Worm (Caenorhabditis elegans) whole organism, midembryonic: Measurements from ENCODE around the gene pes-10.

Experiments used
- T22C8.4 ChIP-seq: fragments of 200-800 bp; sonication (Bioruptor generic); IDR thresholded peaks from 2 replicates; pipeline ENCODE4 v1.3.6; 2022; ENCODE audit warnings: missing genetic modification characterization, missing compliant biosample characterization
- cog-1 ChIP-seq: sonication (generic microtip); optimal IDR thresholded peaks from 2 replicates; lab custom pipeline; 2016; ENCODE audit warnings: missing genetic modification characterization, missing compliant biosample characterization
- flt-1 ChIP-seq: fragments of 200-800 bp; sonication (Bioruptor generic); IDR thresholded peaks from 2 replicates; pipeline ENCODE4 v1.3.6; 2022; ENCODE audit warnings: missing genetic modification characterization, missing compliant biosample characterization
- klf-2 ChIP-seq: fragments of 200-800 bp; sonication (Bioruptor generic); conservative IDR thresholded peaks from 2 replicates; pipeline ENCODE4 v1.3.6; 2022; ENCODE audit warnings: missing genetic modification reagents, missing genetic modification characterization, missing compliant biosample characterization
- med-1 ChIP-seq: sonication (generic microtip); optimal IDR thresholded peaks from 2 replicates; lab custom pipeline; 2017; ENCODE audit warnings: missing genetic modification characterization, mild to moderate bottlenecking, missing compliant biosample characterization, antibody characterized with exemption, missing genetic modification reagents; ENCODE audit not compliant: insufficient read depth
- ref-1 ChIP-seq: fragments of 200-800 bp; sonication (Bioruptor generic); conservative IDR thresholded peaks from 2 replicates; pipeline ENCODE4 v1.3.6; 2022; ENCODE audit warnings: missing genetic modification reagents, missing genetic modification characterization, missing compliant biosample characterization
- tab-1 ChIP-seq: fragments of 200-800 bp; sonication (Bioruptor generic); IDR thresholded peaks from 2 replicates; pipeline ENCODE4 v1.3.6; 2022; ENCODE audit warnings: missing genetic modification characterization, missing compliant biosample characterization
- ztf-23 ChIP-seq: fragments of 200-800 bp; sonication (Bioruptor generic); IDR thresholded peaks from 2 replicates; pipeline ENCODE4 v1.3.6; 2022; ENCODE audit warnings: missing genetic modification reagents, missing genetic modification characterization, missing compliant biosample characterization
- ztf-29 ChIP-seq: fragments of 200-800 bp; sonication (Bioruptor generic); IDR thresholded peaks from 2 replicates; pipeline ENCODE4 v1.3.6; 2022; ENCODE audit warnings: missing genetic modification reagents, missing genetic modification characterization, missing compliant biosample characterization

The pes-10 gene

DNA sequence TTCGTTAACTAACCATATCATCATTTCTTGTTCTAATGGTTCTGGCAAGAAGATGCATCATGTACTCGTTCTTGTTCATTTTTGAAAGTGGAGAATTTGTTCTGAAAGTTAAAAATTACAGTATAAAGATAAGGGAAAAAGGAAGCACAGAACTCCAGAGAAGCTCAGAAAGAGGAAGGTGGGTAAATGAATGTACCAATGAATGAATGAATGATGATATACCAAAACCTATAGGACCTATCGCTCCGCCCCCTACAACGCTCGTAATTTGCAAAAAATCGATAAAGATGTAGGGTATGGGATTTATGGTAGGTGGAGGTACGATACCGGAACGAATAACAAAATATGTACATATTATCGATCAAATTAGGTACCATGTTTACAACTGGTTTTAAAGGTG lies at the start of gene pes-10:
Gene pes-10, minus strand, starts transcription at position 101 of the 400 bp plus-strand sequence.
- TF ChIP-seq ref-1 (no peak), ztf-23 (GFP tag; lab: Robert Waterston, UW) (no peak), T22C8.4 (GFP tag; lab: Robert Waterston, UW) (no peak), ztf-29 (no peak)

DNA sequence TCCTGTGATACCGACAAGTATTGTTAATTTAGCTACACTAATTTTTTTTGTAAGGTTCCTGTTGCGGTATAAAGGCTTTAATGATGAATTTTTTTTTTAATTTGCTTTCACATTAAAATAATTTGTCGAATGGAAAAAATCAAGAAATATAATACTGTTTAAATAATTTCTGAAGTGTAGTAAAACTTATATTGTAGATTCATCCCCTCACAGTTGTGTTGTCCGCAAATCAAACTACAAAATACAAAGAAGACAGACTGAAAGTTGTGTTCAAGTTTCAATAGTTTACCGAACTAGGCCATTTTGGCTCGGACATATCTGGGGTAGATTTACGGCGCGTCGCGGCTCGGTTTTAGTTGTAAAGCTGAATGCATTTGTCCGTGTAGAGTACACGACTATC lies 49.7 kb upstream of the pes-10 start:
- no peak for TF ChIP-seq tab-1 (GFP tag; lab: Robert Waterston, UW)
- TF ChIP-seq ztf-29: no peak
- no peak for TF ChIP-seq ref-1
- no peak for TF ChIP-seq ztf-23 (GFP tag; lab: Robert Waterston, UW)
- TF ChIP-seq med-1 (GFP tag; lab: Kevin White, UChicago): no peak
- TF ChIP-seq klf-2 (GFP tag; lab: Robert Waterston, UW): no peak
- no peak for TF ChIP-seq cog-1
- TF ChIP-seq T22C8.4 (GFP tag; lab: Robert Waterston, UW): no peak
- TF ChIP-seq flt-1 (GFP tag; lab: Robert Waterston, UW): no peak

DNA sequence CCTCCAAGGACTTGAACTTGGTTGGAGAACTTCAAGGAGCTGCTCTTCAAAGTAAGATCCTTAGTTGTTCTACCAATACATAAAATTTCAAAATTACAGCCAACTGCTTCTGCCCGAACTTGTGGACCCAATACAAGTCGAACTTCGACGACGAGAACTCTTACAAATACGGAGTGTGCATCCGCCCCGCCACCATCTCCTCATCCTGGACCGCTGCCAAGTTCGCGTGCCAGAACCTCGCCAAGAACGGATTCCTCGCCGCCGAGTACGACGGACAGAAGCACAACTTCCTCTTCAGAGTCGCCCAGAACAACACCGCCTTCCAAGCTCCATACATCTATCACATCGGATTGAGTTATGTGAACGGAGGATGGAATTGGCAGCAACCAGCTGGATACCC lies 49.0 kb upstream of the pes-10 start:
- TF ChIP-seq ref-1: no peak
- TF ChIP-seq T22C8.4 (GFP tag; lab: Robert Waterston, UW): no peak
- TF ChIP-seq cog-1: no peak
- no peak for TF ChIP-seq ztf-23 (GFP tag; lab: Robert Waterston, UW)
- no peak for TF ChIP-seq med-1 (GFP tag; lab: Kevin White, UChicago)

DNA sequence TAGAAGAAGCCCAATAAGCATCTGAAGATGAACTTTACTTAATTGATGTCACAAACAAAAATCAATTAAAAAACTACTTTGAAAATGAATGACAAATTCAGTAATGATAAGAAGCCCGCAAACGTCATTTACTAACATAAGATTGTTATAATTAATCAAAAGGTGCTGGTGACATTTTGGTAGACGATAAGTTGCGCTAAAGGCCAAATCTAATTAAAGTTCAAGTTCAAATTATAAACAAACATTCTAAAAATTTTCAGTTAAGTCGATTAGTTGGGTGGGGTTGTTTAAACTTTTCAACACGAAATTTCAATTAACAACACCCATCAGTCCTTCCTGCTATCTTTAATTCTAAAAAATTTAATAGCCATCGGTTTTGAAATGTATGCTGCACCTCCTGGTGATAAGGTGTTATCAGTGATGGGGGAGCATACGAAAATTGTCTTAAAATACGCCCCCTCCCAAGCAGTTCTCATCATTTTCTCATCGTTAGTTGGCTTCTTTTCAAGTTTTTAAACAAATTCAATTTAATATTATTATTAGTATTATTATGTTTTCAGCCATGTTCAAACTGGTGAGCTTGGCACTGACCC lies 47.5 kb upstream of the pes-10 start, which contains the start of the genes clec-62 and clec-63:
Gene clec-62, minus strand, starts transcription at position 51 of the 593 bp plus-strand sequence.
Gene clec-63, plus strand, starts transcription at position 561 of the 593 bp plus-strand sequence.
- TF ChIP-seq ref-1 (no peak), klf-2 (GFP tag; lab: Robert Waterston, UW) (no peak), med-1 (GFP tag; lab: Kevin White, UChicago) (no peak), flt-1 (GFP tag; lab: Robert Waterston, UW) (no peak)

DNA sequence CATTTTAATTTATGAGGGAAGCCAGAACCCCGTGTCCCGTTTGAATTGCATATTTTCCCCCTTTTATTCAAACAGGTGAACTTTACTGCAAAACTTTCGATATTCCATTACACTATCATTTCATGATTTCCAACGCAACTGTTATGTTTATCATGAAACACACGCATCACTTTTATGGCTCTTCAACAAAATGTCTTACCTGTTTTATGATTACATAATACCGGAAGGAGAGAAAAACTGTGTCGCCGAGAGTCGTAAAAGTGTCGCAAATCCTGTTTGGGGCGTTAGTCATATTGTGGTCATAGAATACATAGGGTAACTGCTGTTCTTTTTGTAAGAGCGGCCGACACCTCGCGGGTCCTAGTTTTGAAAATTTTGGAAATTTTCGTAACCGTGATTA lies 44.8 kb upstream of the pes-10 start:
- TF ChIP-seq ztf-29 (no peak), ztf-23 (GFP tag; lab: Robert Waterston, UW) (no peak), flt-1 (GFP tag; lab: Robert Waterston, UW) (no peak), tab-1 (GFP tag; lab: Robert Waterston, UW) (no peak), med-1 (GFP tag; lab: Kevin White, UChicago) (no peak), klf-2 (GFP tag; lab: Robert Waterston, UW) (no peak), cog-1 (no peak), ref-1 (no peak), T22C8.4 (GFP tag; lab: Robert Waterston, UW) (no peak)

DNA sequence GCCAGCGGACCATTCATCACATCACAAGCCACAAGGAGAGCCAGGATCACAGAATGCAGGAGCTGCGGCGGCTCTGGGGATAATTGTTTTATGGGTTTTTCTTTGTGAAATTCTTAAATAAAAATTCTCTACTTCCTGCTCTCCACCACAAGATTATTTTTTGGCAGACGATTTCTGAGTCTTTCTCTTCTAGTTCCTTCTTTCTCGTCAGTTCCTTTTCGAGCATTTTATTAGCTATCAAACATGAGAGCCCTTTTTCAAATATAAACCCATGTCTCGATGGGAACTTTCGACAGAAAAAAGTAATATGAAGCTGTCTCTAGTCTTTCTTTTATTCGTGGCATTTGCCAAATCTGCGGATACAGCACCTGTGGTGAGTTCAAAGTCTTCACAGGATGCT lies 40.8 kb upstream of the pes-10 start, which contains the start of gene F35C5.3:
Gene F35C5.3, plus strand, starts transcription at position 301 of the 400 bp plus-strand sequence.
- TF ChIP-seq T22C8.4 (GFP tag; lab: Robert Waterston, UW) (no peak), ztf-23 (GFP tag; lab: Robert Waterston, UW) (no peak), ref-1 (no peak), klf-2 (GFP tag; lab: Robert Waterston, UW) (no peak), med-1 (GFP tag; lab: Kevin White, UChicago) (no peak), tab-1 (GFP tag; lab: Robert Waterston, UW) (no peak), cog-1 (no peak), flt-1 (GFP tag; lab: Robert Waterston, UW) (no peak), ztf-29 (no peak)

DNA sequence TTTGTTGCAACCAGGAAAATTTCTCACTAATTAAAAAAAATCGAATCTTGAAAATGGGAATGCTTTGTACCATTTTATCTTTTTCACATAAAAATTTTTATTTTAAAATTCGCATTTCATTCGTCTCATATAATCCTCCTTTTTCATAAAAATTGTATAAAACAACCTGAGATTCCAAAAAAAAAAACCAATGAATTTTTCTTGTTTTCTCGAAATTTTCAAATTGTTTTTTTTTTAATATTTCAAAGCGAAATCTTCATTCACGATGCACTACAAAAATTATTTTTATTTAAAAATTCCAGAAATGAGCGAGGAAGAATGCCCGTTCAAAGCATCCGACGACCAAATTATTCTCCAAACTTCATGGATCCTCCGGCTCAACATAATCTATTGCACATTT lies 37.3 kb upstream of the pes-10 start, which contains the start of gene sra-14:
Gene sra-14, plus strand, starts transcription at position 301 of the 400 bp plus-strand sequence.
- TF ChIP-seq med-1 (GFP tag; lab: Kevin White, UChicago): no peak
- TF ChIP-seq T22C8.4 (GFP tag; lab: Robert Waterston, UW): no peak
- TF ChIP-seq klf-2 (GFP tag; lab: Robert Waterston, UW): no peak
- TF ChIP-seq ztf-23 (GFP tag; lab: Robert Waterston, UW): no peak
- no peak for TF ChIP-seq ref-1
- no peak for TF ChIP-seq tab-1 (GFP tag; lab: Robert Waterston, UW)
- no peak for TF ChIP-seq cog-1
- no peak for TF ChIP-seq ztf-29

DNA sequence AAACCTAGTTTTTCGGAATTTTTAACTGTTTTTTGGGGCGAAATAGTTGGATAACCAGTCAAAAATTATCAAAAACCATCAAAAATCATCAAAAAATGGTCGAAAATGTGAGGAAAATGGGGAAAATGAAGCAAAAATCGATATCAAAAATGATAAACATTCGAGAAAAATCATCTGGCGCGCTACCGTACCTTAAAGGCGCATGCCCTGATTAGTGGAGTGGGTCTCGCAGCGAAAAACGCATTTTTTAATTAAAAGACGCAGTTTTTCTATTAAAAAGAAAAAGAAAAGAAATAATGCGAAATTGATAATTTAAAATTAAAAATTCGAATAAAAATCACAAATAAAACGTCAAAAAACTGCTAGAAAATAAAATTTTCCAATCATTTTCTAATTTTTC lies 32.8 kb upstream of the pes-10 start, which contains the start of gene F35C5.1:
Gene F35C5.1, plus strand, starts transcription at position 399 of the 400 bp plus-strand sequence.
- TF ChIP-seq T22C8.4 (GFP tag; lab: Robert Waterston, UW) (no peak), flt-1 (GFP tag; lab: Robert Waterston, UW) (no peak), cog-1 (no peak), ztf-29 (no peak), tab-1 (GFP tag; lab: Robert Waterston, UW) (no peak), med-1 (GFP tag; lab: Kevin White, UChicago) (no peak), klf-2 (GFP tag; lab: Robert Waterston, UW) (no peak)

DNA sequence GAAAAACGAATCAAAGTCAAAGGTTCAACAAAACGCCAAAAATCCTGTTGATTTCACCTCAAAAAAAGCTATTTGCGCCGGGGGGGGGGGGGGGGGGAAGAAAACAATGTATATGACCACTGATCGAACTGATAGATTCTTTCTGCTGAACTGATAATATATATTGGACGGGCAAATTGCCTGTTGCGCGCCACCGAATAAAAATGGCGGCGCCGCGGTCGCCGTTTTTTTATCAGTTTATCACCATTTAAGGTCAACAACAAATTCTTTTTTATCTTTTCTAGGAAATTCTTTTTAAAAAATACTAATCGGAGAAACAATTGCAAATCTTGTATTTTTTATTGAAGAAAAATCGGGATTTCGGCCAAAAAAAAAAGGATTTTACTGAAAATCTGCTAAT lies 32.1 kb upstream of the pes-10 start:
- no peak for TF ChIP-seq med-1 (GFP tag; lab: Kevin White, UChicago)
- TF ChIP-seq flt-1 (GFP tag; lab: Robert Waterston, UW): no peak
- TF ChIP-seq ztf-29: no peak

DNA sequence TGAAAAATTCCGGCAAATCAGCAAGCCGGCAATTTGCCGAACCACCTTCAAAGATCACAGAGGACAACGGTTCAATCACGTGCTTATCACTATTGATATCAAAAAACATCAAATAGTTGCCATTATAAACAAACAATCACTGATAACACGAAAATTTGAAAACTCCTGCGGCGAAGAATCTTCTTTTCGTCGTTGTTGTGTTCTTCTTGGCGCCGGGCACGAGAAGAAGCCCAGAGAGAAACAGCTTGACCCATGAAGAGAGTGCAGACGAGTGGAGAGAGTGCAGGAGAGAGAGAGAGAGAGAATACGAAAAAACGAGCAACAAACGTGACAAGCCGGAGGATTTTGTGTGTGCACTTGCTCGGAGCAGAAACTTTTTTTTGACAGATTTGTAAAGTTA lies 31.1 kb upstream of the pes-10 start:
- TF ChIP-seq ztf-23 (GFP tag; lab: Robert Waterston, UW): no peak
- TF ChIP-seq ref-1: no peak
- TF ChIP-seq flt-1 (GFP tag; lab: Robert Waterston, UW): no peak
- no peak for TF ChIP-seq ztf-29
- no peak for TF ChIP-seq cog-1
- no peak for TF ChIP-seq klf-2 (GFP tag; lab: Robert Waterston, UW)
- no peak for TF ChIP-seq tab-1 (GFP tag; lab: Robert Waterston, UW)
- TF ChIP-seq med-1 (GFP tag; lab: Kevin White, UChicago): no peak
- TF ChIP-seq T22C8.4 (GFP tag; lab: Robert Waterston, UW): no peak
